Fruit fly (Drosophila melanogaster) ovary, adult (tissue): Measurements from ENCODE around the gene Pstk.
A peak's percentile ranks its signal among the peaks of the same experiment; 100 is the strongest.

Experiments
- CG17801 ChIP-seq: fragments of 200-800 bp; optimal IDR thresholded peaks from 2 replicates; lab custom pipeline; 2019; ENCODE audit warnings: missing biosample characterization, mild to moderate bottlenecking, missing genetic modification characterization, moderate library complexity; ENCODE audit not compliant: partially characterized antibody

Gene Pstk

dm6 chrX:19578908-19579647 lies 39.3 kb downstream of the Pstk start:
- peak; percentile 31 for TF ChIP-seq CG17801 (GFP tag; lab: Kevin White, UChicago)

- peak; percentile 28 for TF ChIP-seq CG17801 (GFP tag; lab: Kevin White, UChicago)
Measured at dm6 chrX:19577940-19578632, 40.3 kb downstream of the Pstk start.

dm6 chrX:19573687-19574086 lies 44.6 kb downstream of the Pstk start:
- no peak for TF ChIP-seq CG17801 (GFP tag; lab: Kevin White, UChicago)
